Worm (Caenorhabditis elegans) whole organism, early embryonic: ENCODE measurements around the gene C33C12.1.
"Not testable (repeated sequence)": the region's sequence is repeated elsewhere in the genome, so short reads cannot be mapped to it uniquely, and the experiment has no call there.

Experiments
- flt-1 ChIP-seq: fragments of 200-800 bp; sonication (Bioruptor generic); IDR thresholded peaks from 2 replicates; pipeline ENCODE4 v1.3.6; 2022; ENCODE audit warnings: missing genetic modification characterization, missing compliant biosample characterization
- hmbx-1 ChIP-seq: sonication (generic microtip); optimal IDR thresholded peaks from 2 replicates; lab custom pipeline; 2016; ENCODE audit warnings: mild to moderate bottlenecking, missing genetic modification characterization, missing compliant biosample characterization
- tbx-11 ChIP-seq: fragments of 200-800 bp; sonication (Bioruptor generic); IDR thresholded peaks from 2 replicates; pipeline ENCODE4 v1.3.6; 2022; ENCODE audit warnings: missing genetic modification characterization, missing compliant biosample characterization

DNA sequence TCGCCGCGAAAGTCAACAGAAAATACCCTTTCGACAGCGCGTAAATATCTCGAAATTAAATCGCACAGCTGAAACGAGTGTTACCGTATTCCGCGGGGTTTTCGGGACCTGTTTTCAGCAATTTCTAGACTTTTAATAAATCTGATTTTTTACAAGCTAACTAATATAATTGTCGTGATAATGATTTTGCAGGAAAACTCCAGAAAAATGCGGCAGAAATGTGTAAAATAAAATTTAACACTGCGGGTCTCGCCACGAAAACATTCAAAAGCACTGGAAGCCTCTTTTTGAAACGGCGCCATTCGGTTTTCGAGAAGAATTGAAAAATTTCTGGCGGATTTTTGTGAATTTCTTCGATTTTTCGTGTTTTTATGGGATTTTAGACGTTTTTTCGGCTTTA lies 34.4 kb downstream of the C33C12.1 start, which contains the start of gene F54A3.6:
- not testable (repeated sequence) for TF ChIP-seq hmbx-1; flt-1 (GFP tag; lab: Robert Waterston, UW); tbx-11
